Worm (Caenorhabditis elegans): ENCODE data around the gene F49E11.7.

Gene F49E11.7

DNA sequence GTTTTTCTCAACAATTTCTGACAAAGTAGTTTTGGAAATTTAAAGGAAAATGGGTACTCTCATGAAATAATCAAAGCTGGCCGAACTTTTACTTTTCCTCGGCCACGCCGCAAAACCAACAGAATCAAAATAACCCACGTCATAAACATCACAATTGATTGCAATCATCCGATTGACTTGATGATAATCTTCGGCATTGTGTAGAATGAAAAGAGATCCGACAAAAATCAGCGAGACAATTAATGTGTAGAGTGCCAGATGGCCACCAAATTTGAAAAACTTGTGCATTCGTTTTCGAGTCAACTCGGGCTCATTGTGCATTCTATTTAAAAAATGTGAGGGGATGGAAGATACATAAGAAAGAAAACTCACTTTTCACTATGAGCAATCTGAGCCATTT lies 15.8 kb upstream of the F49E11.7 start:
- TF ChIP-seq flt-1 (GFP tag; IDR thresholded peaks at IDR 0.05), result peak; percentile 32; the same call in 1 of the 2 replicates
- no peak for TF ChIP-seq med-1 (GFP tag; optimal IDR thresholded peaks at IDR 0.05; ENCODE audit: insufficient read depth)
- TF ChIP-seq klf-2 (GFP tag; conservative IDR thresholded peaks at IDR 0.05), result no peak

DNA sequence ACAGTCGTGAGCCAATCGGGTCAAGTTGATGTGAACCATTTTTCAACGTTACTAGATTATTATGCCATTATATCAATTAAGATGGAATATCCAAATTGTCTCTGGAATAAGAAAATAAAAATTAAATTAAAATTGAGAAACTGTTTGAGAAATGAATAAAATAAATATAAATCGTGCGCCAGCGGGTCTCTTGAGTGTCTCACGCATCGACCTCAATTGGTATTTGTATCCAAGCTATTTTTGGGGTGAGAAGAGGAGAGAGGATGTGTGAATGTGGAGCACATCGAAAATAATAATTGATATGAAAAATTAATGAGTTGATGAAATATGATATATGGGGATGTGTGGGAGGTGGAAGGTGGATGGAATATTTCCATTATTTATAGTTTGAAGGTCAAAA lies 13.8 kb upstream of the F49E11.7 start, which contains the start of gene F49E11.2:
TSS of gene F49E11.2 (minus strand) at position 101 of the 400 bp plus-strand sequence.
- no peak for TF ChIP-seq flt-1 (GFP tag; IDR thresholded peaks at IDR 0.05)

DNA sequence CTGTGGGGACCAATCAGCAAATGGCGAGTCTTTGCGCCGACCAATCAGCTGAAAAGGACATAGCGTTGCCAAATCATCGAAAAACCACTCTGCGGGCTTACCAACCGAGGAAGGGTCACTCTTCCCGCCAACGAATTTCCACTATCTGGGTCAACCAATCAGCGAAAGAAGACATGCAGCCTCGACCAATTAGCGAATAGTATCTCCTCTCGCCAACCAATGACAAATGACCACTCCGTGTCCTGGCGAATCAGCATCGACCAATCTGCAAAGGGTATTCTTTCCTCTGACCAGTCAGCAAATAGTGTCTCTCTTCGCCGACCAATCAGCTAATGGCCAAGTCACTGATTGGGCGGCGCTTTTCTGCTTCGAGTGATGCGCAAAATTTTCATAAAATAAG lies 11.2 kb upstream of the F49E11.7 start:
- TF ChIP-seq klf-2 (GFP tag; conservative IDR thresholded peaks at IDR 0.05) (no peak), T22C8.4 (GFP tag; IDR thresholded peaks at IDR 0.05) (no peak), ztf-23 (GFP tag; IDR thresholded peaks at IDR 0.05) (no peak), cog-1 (tag; optimal IDR thresholded peaks at IDR 0.05) (no peak), tab-1 (GFP tag; IDR thresholded peaks at IDR 0.05) (no peak), med-1 (GFP tag; optimal IDR thresholded peaks at IDR 0.05; ENCODE audit: insufficient read depth) (no peak), ztf-29 (GFP tag; IDR thresholded peaks at IDR 0.05) (no peak), flt-1 (GFP tag; IDR thresholded peaks at IDR 0.05) (no peak), ref-1 (GFP tag; conservative IDR thresholded peaks at IDR 0.05) (no peak)

DNA sequence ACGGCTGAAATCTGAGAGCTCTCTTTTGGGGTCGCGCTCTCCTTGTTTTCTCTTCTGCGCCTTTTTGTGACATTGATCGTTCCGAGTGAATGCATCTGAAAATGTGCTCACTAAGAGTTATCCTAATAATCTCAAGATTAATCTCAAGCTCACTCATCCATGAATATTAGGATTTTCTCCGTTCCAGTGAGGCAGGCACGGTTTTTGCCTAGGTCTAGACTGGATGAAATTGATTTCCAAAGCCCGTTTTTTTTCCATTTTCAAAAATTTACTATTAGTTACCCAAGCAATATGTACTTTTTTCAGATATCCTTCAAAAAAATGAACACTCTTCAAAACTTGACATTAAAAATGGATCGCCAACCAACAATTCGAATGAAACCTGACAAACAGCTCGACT lies 10.6 kb upstream of the F49E11.7 start, which contains the start of gene amt-2:
TSS of gene amt-2 (plus strand) at position 301 of the 400 bp plus-strand sequence.
- TF ChIP-seq flt-1 (GFP tag; IDR thresholded peaks at IDR 0.05) (no peak), ztf-29 (GFP tag; IDR thresholded peaks at IDR 0.05) (no peak), med-1 (GFP tag; optimal IDR thresholded peaks at IDR 0.05; ENCODE audit: insufficient read depth) (no peak), klf-2 (GFP tag; conservative IDR thresholded peaks at IDR 0.05) (no peak), T22C8.4 (GFP tag; IDR thresholded peaks at IDR 0.05) (no peak), tab-1 (GFP tag; IDR thresholded peaks at IDR 0.05) (no peak), cog-1 (tag; optimal IDR thresholded peaks at IDR 0.05) (no peak), ztf-23 (GFP tag; IDR thresholded peaks at IDR 0.05) (no peak), ref-1 (GFP tag; conservative IDR thresholded peaks at IDR 0.05) (no peak)

DNA sequence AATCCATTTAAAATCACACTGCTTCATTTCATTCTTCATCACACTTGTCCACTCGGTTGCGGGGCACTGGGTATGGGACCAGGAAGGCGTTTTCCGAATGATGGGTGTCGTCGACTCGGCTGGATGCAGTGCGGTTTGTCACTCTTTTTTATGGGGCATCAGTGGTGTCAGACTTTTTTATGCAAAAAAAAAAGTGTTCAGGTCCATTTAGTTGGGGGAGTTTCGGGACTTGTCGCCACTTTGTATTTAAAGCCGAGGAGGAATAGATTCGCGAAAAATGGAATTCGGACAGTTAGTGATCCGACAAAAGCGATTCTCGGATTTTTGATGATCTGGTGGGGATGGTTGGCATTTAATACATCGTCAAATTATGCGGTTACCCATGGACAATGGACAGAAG lies 7.7 kb upstream of the F49E11.7 start:
- TF ChIP-seq ref-1 (GFP tag; conservative IDR thresholded peaks at IDR 0.05) (no peak), ztf-29 (GFP tag; IDR thresholded peaks at IDR 0.05) (no peak), T22C8.4 (GFP tag; IDR thresholded peaks at IDR 0.05) (no peak), tab-1 (GFP tag; IDR thresholded peaks at IDR 0.05) (no peak), ztf-23 (GFP tag; IDR thresholded peaks at IDR 0.05) (no peak), flt-1 (GFP tag; IDR thresholded peaks at IDR 0.05) (no peak)

DNA sequence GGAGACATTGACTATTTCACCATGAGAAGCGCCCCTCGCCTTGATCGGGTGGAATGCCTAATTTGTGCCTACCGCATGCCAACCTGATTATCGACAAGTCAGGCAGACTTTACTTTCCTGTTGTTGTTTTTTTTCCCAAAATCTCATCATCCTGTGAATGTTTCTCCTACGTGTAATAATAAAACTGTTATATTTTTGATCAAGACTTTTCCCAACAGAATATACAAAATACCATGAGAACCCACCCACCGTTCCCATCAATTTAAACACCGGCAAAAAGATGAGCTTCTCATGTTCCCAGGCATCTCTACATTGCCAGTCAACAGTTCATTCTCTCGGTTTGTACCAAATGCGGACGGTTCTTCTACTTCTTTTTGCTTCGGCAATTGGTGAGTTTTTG lies 5.8 kb upstream of the F49E11.7 start, which contains the start of gene scl-9:
TSS of gene scl-9 (plus strand) at position 301 of the 400 bp plus-strand sequence.
- TF ChIP-seq ztf-29 (GFP tag; IDR thresholded peaks at IDR 0.05) (no peak), klf-2 (GFP tag; conservative IDR thresholded peaks at IDR 0.05) (no peak), T22C8.4 (GFP tag; IDR thresholded peaks at IDR 0.05) (no peak), cog-1 (tag; optimal IDR thresholded peaks at IDR 0.05) (no peak), tab-1 (GFP tag; IDR thresholded peaks at IDR 0.05) (no peak), ztf-23 (GFP tag; IDR thresholded peaks at IDR 0.05) (no peak), ref-1 (GFP tag; conservative IDR thresholded peaks at IDR 0.05) (no peak), med-1 (GFP tag; optimal IDR thresholded peaks at IDR 0.05; ENCODE audit: insufficient read depth) (no peak), flt-1 (GFP tag; IDR thresholded peaks at IDR 0.05) (no peak)

DNA sequence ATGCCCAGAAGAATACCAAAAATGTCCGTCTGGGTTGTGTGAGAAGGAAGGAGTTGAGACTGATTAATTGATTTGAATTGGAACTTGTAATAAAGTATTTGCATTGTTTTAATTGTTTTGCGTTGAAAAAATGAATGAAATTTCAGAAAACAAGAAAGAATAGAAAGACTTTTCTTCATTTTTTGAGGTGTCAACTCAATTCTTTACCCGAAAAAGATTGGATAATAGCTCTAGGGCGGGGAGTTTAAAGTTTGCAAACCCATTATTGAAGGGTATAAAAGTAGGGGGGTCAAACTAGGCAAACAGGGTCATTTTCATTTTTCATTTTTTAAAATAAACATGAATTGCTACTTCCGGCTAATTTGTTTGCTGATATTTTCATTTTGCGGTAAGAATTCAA lies 4.5 kb upstream of the F49E11.7 start, which contains the start of gene scl-10:
TSS of gene scl-10 (plus strand) at position 301 of the 400 bp plus-strand sequence.
- no peak for TF ChIP-seq tab-1 (GFP tag; IDR thresholded peaks at IDR 0.05)
- TF ChIP-seq med-1 (GFP tag; optimal IDR thresholded peaks at IDR 0.05; ENCODE audit: insufficient read depth), result no peak
- TF ChIP-seq ztf-29 (GFP tag; IDR thresholded peaks at IDR 0.05), result no peak
- TF ChIP-seq klf-2 (GFP tag; conservative IDR thresholded peaks at IDR 0.05), result no peak
- no peak for TF ChIP-seq ztf-23 (GFP tag; IDR thresholded peaks at IDR 0.05)
- TF ChIP-seq cog-1 (tag; optimal IDR thresholded peaks at IDR 0.05), result no peak
- no peak for TF ChIP-seq T22C8.4 (GFP tag; IDR thresholded peaks at IDR 0.05)
- no peak for TF ChIP-seq ref-1 (GFP tag; conservative IDR thresholded peaks at IDR 0.05)
- TF ChIP-seq flt-1 (GFP tag; IDR thresholded peaks at IDR 0.05), result no peak

DNA sequence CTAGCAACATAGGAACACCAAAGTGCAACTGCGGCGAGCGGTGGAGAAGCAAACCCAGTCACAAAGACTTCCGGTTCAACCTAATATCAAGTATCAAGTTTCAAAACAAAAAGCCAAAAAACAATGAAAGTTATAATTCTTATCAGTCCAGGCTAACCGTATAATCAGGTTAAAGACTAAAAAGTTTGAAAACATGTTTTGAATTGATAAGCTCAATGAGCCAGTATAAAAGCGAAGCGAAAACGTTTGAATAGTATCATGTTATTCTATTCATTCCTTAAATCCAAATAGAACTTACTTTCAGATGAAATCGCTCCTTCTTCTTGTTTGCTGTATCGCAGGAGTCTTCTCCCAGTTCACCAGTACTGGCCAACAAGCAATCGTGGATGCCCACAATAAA lies 1.6 kb upstream of the F49E11.7 start, which contains the start of gene scl-11:
TSS of gene scl-11 (plus strand) at position 301 of the 400 bp plus-strand sequence.
- no peak for TF ChIP-seq ref-1 (GFP tag; conservative IDR thresholded peaks at IDR 0.05)
- no peak for TF ChIP-seq ztf-29 (GFP tag; IDR thresholded peaks at IDR 0.05)
- no peak for TF ChIP-seq tab-1 (GFP tag; IDR thresholded peaks at IDR 0.05)
- TF ChIP-seq klf-2 (GFP tag; conservative IDR thresholded peaks at IDR 0.05), result no peak
- TF ChIP-seq flt-1 (GFP tag; IDR thresholded peaks at IDR 0.05), result no peak
- no peak for TF ChIP-seq med-1 (GFP tag; optimal IDR thresholded peaks at IDR 0.05; ENCODE audit: insufficient read depth)
- no peak for TF ChIP-seq ztf-23 (GFP tag; IDR thresholded peaks at IDR 0.05)
- TF ChIP-seq cog-1 (tag; optimal IDR thresholded peaks at IDR 0.05), result no peak
- no peak for TF ChIP-seq T22C8.4 (GFP tag; IDR thresholded peaks at IDR 0.05)

DNA sequence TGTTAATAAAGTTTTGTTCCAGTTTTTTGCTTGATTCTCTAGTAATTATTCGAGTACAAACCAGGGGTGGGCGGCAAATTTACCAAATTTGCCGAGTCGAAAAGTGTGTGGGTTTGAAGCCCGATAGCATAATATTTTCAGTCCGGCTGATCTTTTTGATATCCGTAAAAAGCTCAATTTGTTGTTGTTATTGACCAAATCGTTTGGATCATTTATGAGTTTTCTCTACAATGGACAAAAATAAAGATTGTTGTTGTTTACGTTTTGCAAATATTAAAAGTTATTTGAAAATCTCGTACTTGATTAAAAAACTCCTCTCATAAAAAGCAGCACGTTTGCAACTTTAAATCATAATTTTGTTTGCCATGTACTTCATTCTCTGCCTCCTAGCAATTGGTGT lies 3.4 kb downstream of the F49E11.7 start, which contains the start of gene scl-1:
TSS of gene scl-1 (plus strand) at position 301 of the 400 bp plus-strand sequence.
- TF ChIP-seq med-1 (GFP tag; optimal IDR thresholded peaks at IDR 0.05; ENCODE audit: insufficient read depth) (no peak), ref-1 (GFP tag; conservative IDR thresholded peaks at IDR 0.05) (no peak), tab-1 (GFP tag; IDR thresholded peaks at IDR 0.05) (no peak), ztf-29 (GFP tag; IDR thresholded peaks at IDR 0.05) (no peak), T22C8.4 (GFP tag; IDR thresholded peaks at IDR 0.05) (no peak), klf-2 (GFP tag; conservative IDR thresholded peaks at IDR 0.05) (no peak), flt-1 (GFP tag; IDR thresholded peaks at IDR 0.05) (no peak), cog-1 (tag; optimal IDR thresholded peaks at IDR 0.05) (no peak), ztf-23 (GFP tag; IDR thresholded peaks at IDR 0.05) (no peak)

DNA sequence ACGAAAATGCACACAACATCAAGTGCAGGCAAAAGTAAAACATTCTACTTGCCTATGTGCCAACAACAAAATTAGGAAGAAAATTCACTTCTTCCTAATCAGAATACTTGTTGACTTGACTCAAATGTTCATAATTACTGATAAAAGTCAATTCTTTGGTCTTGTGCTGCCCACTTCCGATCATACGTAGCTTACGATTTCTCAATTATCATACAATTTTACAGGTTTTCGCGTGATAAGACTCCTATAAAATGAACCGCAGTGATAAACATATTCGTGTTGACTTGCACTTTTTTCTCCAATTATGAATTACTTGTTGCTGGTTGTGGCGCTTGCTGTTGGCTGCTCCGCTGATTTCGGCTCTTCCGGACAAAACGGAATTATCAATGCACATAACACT lies 4.8 kb downstream of the F49E11.7 start, which contains the start of gene scl-2:
TSS of gene scl-2 (plus strand) at position 293 of the 400 bp plus-strand sequence.
- TF ChIP-seq cog-1 (tag; optimal IDR thresholded peaks at IDR 0.05), result no peak
- TF ChIP-seq ztf-23 (GFP tag; IDR thresholded peaks at IDR 0.05), result no peak
- no peak for TF ChIP-seq ref-1 (GFP tag; conservative IDR thresholded peaks at IDR 0.05)
- no peak for TF ChIP-seq ztf-29 (GFP tag; IDR thresholded peaks at IDR 0.05)
- no peak for TF ChIP-seq flt-1 (GFP tag; IDR thresholded peaks at IDR 0.05)
- no peak for TF ChIP-seq tab-1 (GFP tag; IDR thresholded peaks at IDR 0.05)
- TF ChIP-seq T22C8.4 (GFP tag; IDR thresholded peaks at IDR 0.05), result no peak
- TF ChIP-seq klf-2 (GFP tag; conservative IDR thresholded peaks at IDR 0.05), result no peak
- TF ChIP-seq med-1 (GFP tag; optimal IDR thresholded peaks at IDR 0.05; ENCODE audit: insufficient read depth), result no peak
